Worm (Caenorhabditis elegans): Measurements from ENCODE around the gene C03E10.1.

Gene C03E10.1

ce11 chrV:11263025-11263424 lies 28.0 kb upstream of the C03E10.1 start, which contains the start of gene F07B10.4:
Gene F07B10.4, minus strand, starts transcription at chrV:11263125.
- no peak for TF ChIP-seq T26A8.4 (GFP tag; IDR thresholded peaks at IDR 0.05)
- TF ChIP-seq nhr-10 (tag; optimal IDR thresholded peaks at IDR 0.05), result no peak
- no peak for TF ChIP-seq set-16 (GFP tag; IDR thresholded peaks at IDR 0.05)
- TF ChIP-seq F44E2.7 (GFP tag; IDR thresholded peaks at IDR 0.05), result no peak
- no peak for TF ChIP-seq mdl-1 (tag; optimal IDR thresholded peaks at IDR 0.05)
- TF ChIP-seq snpc-4 (tag; optimal IDR thresholded peaks at IDR 0.05), result no peak
- TF ChIP-seq madf-5 (GFP tag; IDR thresholded peaks at IDR 0.05), result no peak
- TF ChIP-seq dve-1 (tag; optimal IDR thresholded peaks at IDR 0.05; ENCODE audit: insufficient read depth), result no peak
- TF ChIP-seq aha-1 (tag), result no peak
- TF ChIP-seq ztf-7 (tag; optimal IDR thresholded peaks at IDR 0.05), result no peak
- TF ChIP-seq mep-1 (tag; optimal IDR thresholded peaks at IDR 0.05), result no peak
- no peak for TF ChIP-seq egl-43 (GFP tag; IDR thresholded peaks at IDR 0.05)
- TF ChIP-seq lin-39 (tag; optimal IDR thresholded peaks at IDR 0.05), result no peak

DNA sequence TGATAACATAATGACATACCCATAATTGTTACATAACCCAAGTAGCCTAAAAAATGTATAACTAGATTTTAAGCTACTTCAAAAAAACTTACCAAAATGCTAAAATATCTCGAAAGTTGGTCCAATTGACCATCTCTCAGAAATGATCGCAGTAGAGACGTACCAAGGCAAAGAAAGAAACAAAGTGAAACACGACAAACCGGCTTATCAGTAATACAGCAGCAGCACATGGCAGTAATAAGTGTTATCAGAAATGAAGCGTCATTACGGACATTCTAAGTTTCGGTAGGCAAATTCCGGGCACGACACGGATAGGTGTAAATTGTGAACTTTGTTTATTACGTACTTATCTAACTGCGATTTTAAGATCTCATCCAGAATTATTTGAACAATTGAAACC lies 25.5 kb upstream of the C03E10.1 start, which contains the start of gene cln-3.1:
Gene cln-3.1, minus strand, starts transcription at position 171 of the 400 bp plus-strand sequence.
- TF ChIP-seq pqm-1 (tag; optimal IDR thresholded peaks at IDR 0.05) (peak; percentile 63), ama-1 (optimal IDR thresholded peaks at IDR 0.05) (no peak), nhr-102 (tag; optimal IDR thresholded peaks at IDR 0.05) (no peak), dpl-1 (GFP tag; optimal IDR thresholded peaks at IDR 0.05) (no peak), unc-62 (GFP tag; optimal IDR thresholded peaks at IDR 0.05 in 1 of 2) (peak in 1 of 2 experiments; percentile 10), unc-62 (tag; optimal IDR thresholded peaks at IDR 0.05) (no peak), duxl-1 (tag; optimal IDR thresholded peaks at IDR 0.05; ENCODE audit: poor library complexity) (no peak), gei-8 (GFP tag; optimal IDR thresholded peaks at IDR 0.05) (no peak), ceh-44 (GFP tag; IDR thresholded peaks at IDR 0.05) (no peak), ceh-32 (tag; optimal IDR thresholded peaks at IDR 0.05; ENCODE audit: poor library complexity) (no peak), egl-27 (tag; optimal IDR thresholded peaks at IDR 0.05) (no peak), snpc-4 (tag; optimal IDR thresholded peaks at IDR 0.05) (no peak), F26F4.8 (GFP tag; conservative IDR thresholded peaks at IDR 0.05) (no peak), mxl-3 (GFP tag; optimal IDR thresholded peaks at IDR 0.05) (peak; percentile 81), daf-16 (GFP tag; optimal IDR thresholded peaks at IDR 0.05) (no peak), daf-16 (tag; optimal IDR thresholded peaks at IDR 0.05) (no peak), dmd-6 (GFP tag; IDR thresholded peaks at IDR 0.05) (peak; percentile 66), saeg-2 (GFP tag; IDR thresholded peaks at IDR 0.05) (no peak), ztf-11 (tag; optimal IDR thresholded peaks at IDR 0.05) (no peak), nhr-28 (tag; optimal IDR thresholded peaks at IDR 0.05) (peak; percentile 37), lin-13 (GFP tag; optimal IDR thresholded peaks at IDR 0.05) (no peak), skn-1 (tag; optimal IDR thresholded peaks at IDR 0.05) (no peak), zfp-3 (GFP tag; conservative IDR thresholded peaks at IDR 0.05) (no peak), zip-2 (tag; optimal IDR thresholded peaks at IDR 0.05) (no peak)

ce11 chrV:11266681-11267080 lies 24.3 kb upstream of the C03E10.1 start, which contains the start of gene str-116:
Gene str-116, plus strand, starts transcription at chrV:11266981.
- TF ChIP-seq daf-8 (GFP tag; IDR thresholded peaks at IDR 0.05) (no peak), dmd-8 (GFP tag; IDR thresholded peaks at IDR 0.05) (no peak), dmd-9 (GFP tag; IDR thresholded peaks at IDR 0.05) (no peak), egl-43 (GFP tag; IDR thresholded peaks at IDR 0.05) (no peak), lim-7 (GFP tag; IDR thresholded peaks at IDR 0.05) (no peak), hlh-11 (tag; optimal IDR thresholded peaks at IDR 0.05) (no peak), unc-130 (GFP tag; optimal IDR thresholded peaks at IDR 0.05) (no peak), ztf-7 (tag; optimal IDR thresholded peaks at IDR 0.05) (no peak), saeg-2 (GFP tag; IDR thresholded peaks at IDR 0.05) (no peak), nhr-237 (tag; optimal IDR thresholded peaks at IDR 0.05) (no peak), F44E2.7 (GFP tag; IDR thresholded peaks at IDR 0.05) (no peak), ceh-28 (tag; optimal IDR thresholded peaks at IDR 0.05) (no peak), daf-19 (GFP tag; conservative IDR thresholded peaks at IDR 0.05) (no peak), D1046.2 (GFP tag; IDR thresholded peaks at IDR 0.05) (no peak), hif-1 (tag; optimal IDR thresholded peaks at IDR 0.05) (no peak), dpl-1 (GFP tag; optimal IDR thresholded peaks at IDR 0.05) (no peak), tag-97 (GFP tag; IDR thresholded peaks at IDR 0.05) (no peak)

Data from whole organism, L4 larva.